Worm (Caenorhabditis elegans): ENCODE measurements around the gene Y81G3A.1.
"Not testable (repeated sequence)": the region's sequence is repeated elsewhere in the genome, so short reads cannot be mapped to it uniquely, and the experiment has no call there.

The Y81G3A.1 gene

ce11 chrII:13059196-13059595 lies 24.5 kb downstream of the Y81G3A.1 start:
- peak; percentile 70 for TF ChIP-seq set-16 (GFP tag; IDR thresholded peaks at IDR 0.05)
- TF ChIP-seq dmd-6 (GFP tag; IDR thresholded peaks at IDR 0.05): 0 out of 2 replicates have a peak, but pooled peaks have one; percentile 8
- TF ChIP-seq zip-2 (tag; optimal IDR thresholded peaks at IDR 0.05): no peak

- peak; percentile 19 for TF ChIP-seq nhr-11 (tag; optimal IDR thresholded peaks at IDR 0.05)
- TF ChIP-seq sdz-12 (GFP tag; optimal IDR thresholded peaks at IDR 0.05): no peak
- TF ChIP-seq hlh-11 (tag; optimal IDR thresholded peaks at IDR 0.05): peak; percentile 39
- no peak for TF ChIP-seq pha-4 (GFP tag; IDR thresholded peaks at IDR 0.05)
- TF ChIP-seq pha-4 (tag; optimal IDR thresholded peaks at IDR 0.05): no peak
- peak; percentile 70 for TF ChIP-seq set-16 (GFP tag; IDR thresholded peaks at IDR 0.05)
These were observed 27.1 kb downstream of the Y81G3A.1 start, which contains the start of gene zyx-1 for ce11 chrII:13056580-13056979. TSS of gene zyx-1 (plus strand) at chrII:13056910.

ce11 chrII:13053443-13053842 lies 30.3 kb downstream of the Y81G3A.1 start:
- TF ChIP-seq fos-1 (tag; optimal IDR thresholded peaks at IDR 0.05) (no peak), rbr-2 (tag; optimal IDR thresholded peaks at IDR 0.05) (no peak), pqm-1 (tag; optimal IDR thresholded peaks at IDR 0.05) (no peak), nhr-48 (tag; optimal IDR thresholded peaks at IDR 0.05) (no peak), lin-15B (tag; optimal IDR thresholded peaks at IDR 0.05) (no peak), madf-5 (GFP tag; IDR thresholded peaks at IDR 0.05) (no peak), egl-43 (GFP tag; IDR thresholded peaks at IDR 0.05) (no peak), sdz-12 (GFP tag; optimal IDR thresholded peaks at IDR 0.05) (no peak), duxl-1 (tag; optimal IDR thresholded peaks at IDR 0.05; ENCODE audit: poor library complexity) (no peak), F44E2.7 (GFP tag; IDR thresholded peaks at IDR 0.05) (no peak), ceh-32 (tag; optimal IDR thresholded peaks at IDR 0.05; ENCODE audit: poor library complexity) (no peak), unc-62 (GFP tag; optimal IDR thresholded peaks at IDR 0.05 in 1 of 2) (no peak), unc-62 (tag; optimal IDR thresholded peaks at IDR 0.05) (no peak)

ce11 chrII:13050050-13050449 lies 33.7 kb downstream of the Y81G3A.1 start:
- TF ChIP-seq egl-43 (GFP tag; IDR thresholded peaks at IDR 0.05) (0 out of 2 replicates have a peak, but pooled peaks have one; percentile 7), lin-15B (tag; optimal IDR thresholded peaks at IDR 0.05) (no peak), egl-27 (tag; optimal IDR thresholded peaks at IDR 0.05) (no peak), Y75B8A.6 (GFP tag; IDR thresholded peaks at IDR 0.05) (0 out of 2 replicates have a peak, but pooled peaks have one; percentile 12), arid-1 (GFP tag; conservative IDR thresholded peaks at IDR 0.05) (no peak), snpc-1.2 (GFP tag; IDR thresholded peaks at IDR 0.05) (0 out of 2 replicates have a peak, but pooled peaks have one; percentile 29), ztf-11 (tag; optimal IDR thresholded peaks at IDR 0.05) (no peak), F26F4.8 (GFP tag; conservative IDR thresholded peaks at IDR 0.05) (0 out of 2 replicates have a peak, but pooled peaks have one; percentile 25), mdt-29 (GFP tag; IDR thresholded peaks at IDR 0.05) (no peak), set-16 (GFP tag; IDR thresholded peaks at IDR 0.05) (peak; percentile 71)

ce11 chrII:13047609-13048008 lies 36.1 kb downstream of the Y81G3A.1 start, which contains the start of gene F42G4.2:
TSS of gene F42G4.2 (plus strand) at chrII:13047909.
- not testable (repeated sequence) for TF ChIP-seq fos-1 (tag; optimal IDR thresholded peaks at IDR 0.05); jun-1 (tag; optimal IDR thresholded peaks at IDR 0.05); saeg-2 (GFP tag; IDR thresholded peaks at IDR 0.05)

ce11 chrII:13047106-13047505 lies 36.6 kb downstream of the Y81G3A.1 start, which contains the start of gene F42G4.7:
TSS of gene F42G4.7 (minus strand) at chrII:13047290.
- TF ChIP-seq ceh-28 (tag; optimal IDR thresholded peaks at IDR 0.05): peak; percentile 63
